Worm (Caenorhabditis elegans) whole organism, L4 larva: ENCODE data around the gene Y105C5A.13.
A peak's percentile ranks its signal among the peaks of the same experiment; 100 is the strongest.
"Not testable (repeated sequence)": the region's sequence is repeated elsewhere in the genome, so short reads cannot be mapped to it uniquely, and the experiment has no call there.

ENCODE experiments used
- D1046.2 ChIP-seq: fragments of 200-800 bp; sonication (Bioruptor generic); IDR thresholded peaks from 2 replicates; pipeline ENCODE4 v1.3.6; 2022; ENCODE audit warnings: missing genetic modification characterization, missing compliant biosample characterization
- R02D3.7 ChIP-seq: fragments of 150-350 bp; sonication (generic microtip); optimal IDR thresholded peaks from 3 replicates; lab custom pipeline; 2014; ENCODE audit warnings: missing biosample characterization, missing genetic modification characterization
- T20F7.1 ChIP-seq: fragments of 200-800 bp; sonication (Bioruptor generic); optimal IDR thresholded peaks from 2 replicates; lab custom pipeline; 2018; ENCODE audit warnings: mild to moderate bottlenecking, missing genetic modification characterization, missing compliant biosample characterization
- T26A8.4 ChIP-seq: fragments of 200-800 bp; sonication (Bioruptor generic); IDR thresholded peaks from 2 replicates; pipeline ENCODE4 v1.3.6; 2022; ENCODE audit warnings: missing genetic modification characterization, missing compliant biosample characterization
- ZK337.2 ChIP-seq: fragments of 200-800 bp; sonication (Bioruptor generic); IDR thresholded peaks from 2 replicates; pipeline ENCODE4 v1.3.6; 2022; ENCODE audit warnings: missing genetic modification reagents, missing genetic modification characterization, missing compliant biosample characterization
- aha-1 ChIP-seq: fragments of 150-350 bp; peaks from one replicate; lab custom pipeline; 2014; ENCODE audit warnings: missing biosample characterization, missing genetic modification characterization
- ama-1 ChIP-seq: fragments of 150-350 bp; optimal IDR thresholded peaks from 2 replicates; lab custom pipeline; 2014; ENCODE audit warnings: inconsistent platforms, mixed read lengths
- ceh-44 ChIP-seq: fragments of 200-800 bp; sonication (Bioruptor generic); IDR thresholded peaks from 2 replicates; pipeline ENCODE4 v1.3.6; 2022; ENCODE audit warnings: missing genetic modification reagents, missing genetic modification characterization, missing compliant biosample characterization
- ceh-62 ChIP-seq: sonication (generic microtip); optimal IDR thresholded peaks from 2 replicates; lab custom pipeline; 2017; ENCODE audit warnings: missing biosample characterization, missing genetic modification characterization
- daf-12 ChIP-seq: fragments of 150-350 bp; optimal IDR thresholded peaks from 2 replicates; lab custom pipeline; 2014; ENCODE audit warnings: missing biosample characterization, missing genetic modification reagents, missing genetic modification characterization
- daf-16 ChIP-seq, 3 experiments: sonication (generic microtip); optimal IDR thresholded peaks; 2 replicates each; lab custom pipeline; 2016 to 2017; ENCODE audit warnings: missing genetic modification characterization in 3 of 3, missing genetic modification reagents in 3 of 3, mild to moderate bottlenecking in 2 of 3, missing compliant biosample characterization in 2 of 3, missing biosample characterization in 1 of 3, moderate library complexity in 1 of 3
- dmd-6 ChIP-seq: fragments of 200-800 bp; sonication (Bioruptor generic); IDR thresholded peaks from 2 replicates; pipeline ENCODE4 v1.3.6; 2022; ENCODE audit warnings: missing genetic modification reagents, missing genetic modification characterization, missing compliant biosample characterization
- dpl-1 ChIP-seq: fragments of 150-350 bp; optimal IDR thresholded peaks from 2 replicates; lab custom pipeline; 2014; ENCODE audit warnings: missing biosample characterization, missing genetic modification reagents, missing genetic modification characterization
- egl-43 ChIP-seq: fragments of 200-800 bp; sonication (Bioruptor generic); IDR thresholded peaks from 2 replicates; pipeline ENCODE4 v1.3.6; 2022; ENCODE audit warnings: missing genetic modification reagents, missing genetic modification characterization, missing compliant biosample characterization
- fkh-10 ChIP-seq: fragments of 150-350 bp; optimal IDR thresholded peaks from 2 replicates; lab custom pipeline; 2014; ENCODE audit warnings: missing biosample characterization, missing genetic modification reagents, missing genetic modification characterization
- hlh-11 ChIP-seq: fragments of 200-800 bp; sonication (Bioruptor generic); optimal IDR thresholded peaks from 2 replicates; lab custom pipeline; 2018; ENCODE audit warnings: mild to moderate bottlenecking, missing genetic modification characterization, missing compliant biosample characterization
- jun-1 ChIP-seq: fragments of 150-350 bp; optimal IDR thresholded peaks from 2 replicates; lab custom pipeline; 2014; ENCODE audit warnings: missing biosample characterization, missing genetic modification reagents, missing genetic modification characterization
- lin-1 ChIP-seq: fragments of 200-800 bp; sonication (Bioruptor generic); IDR thresholded peaks from 2 replicates; pipeline ENCODE4 v1.3.6; 2022; ENCODE audit warnings: missing genetic modification reagents, missing genetic modification characterization, missing compliant biosample characterization
- lin-38 ChIP-seq: fragments of 200-800 bp; sonication (Bioruptor generic); IDR thresholded peaks from 2 replicates; pipeline ENCODE4 v1.3.6; 2022; ENCODE audit warnings: missing genetic modification reagents, missing genetic modification characterization, missing compliant biosample characterization
- lin-39 ChIP-seq: fragments of 150-350 bp; optimal IDR thresholded peaks from 2 replicates; lab custom pipeline; 2014; ENCODE audit warnings: missing biosample characterization, missing genetic modification reagents, missing genetic modification characterization
- lir-3 ChIP-seq: sonication (generic microtip); optimal IDR thresholded peaks from 2 replicates; lab custom pipeline; 2016; ENCODE audit warnings: mild to moderate bottlenecking, missing genetic modification characterization, missing compliant biosample characterization
- lsy-2 ChIP-seq, 2 experiments: fragments of 150-350 bp in 1 of 2; sonication (generic microtip) in 1 of 2; optimal IDR thresholded peaks; 2 replicates each; lab custom pipeline; 2014 to 2017; ENCODE audit warnings: missing biosample characterization in 2 of 2, missing genetic modification characterization in 2 of 2
- mdl-1 ChIP-seq, 2 experiments: fragments of 150-350 bp in 1 of 2; sonication (generic microtip) in 1 of 2; optimal IDR thresholded peaks; 2 replicates each; lab custom pipeline; 2014 to 2017; ENCODE audit warnings: missing biosample characterization in 2 of 2, missing genetic modification characterization in 2 of 2
- mep-1 ChIP-seq: fragments of 150-350 bp; sonication (generic microtip); optimal IDR thresholded peaks from 3 replicates; lab custom pipeline; 2014; ENCODE audit warnings: missing biosample characterization, missing genetic modification characterization
- nhr-102 ChIP-seq: sonication (generic microtip); optimal IDR thresholded peaks from 2 replicates; lab custom pipeline; 2016; ENCODE audit warnings: mild to moderate bottlenecking, missing genetic modification characterization, moderate library complexity, missing compliant biosample characterization
- nhr-25 ChIP-seq: sonication (generic microtip); optimal IDR thresholded peaks from 2 replicates; lab custom pipeline; 2017; ENCODE audit warnings: missing genetic modification characterization, mild to moderate bottlenecking, missing compliant biosample characterization, antibody characterized with exemption, moderate library complexity, borderline replicate concordance; ENCODE audit not compliant: insufficient read depth
- nhr-28 ChIP-seq: fragments of 150-350 bp; optimal IDR thresholded peaks from 2 replicates; lab custom pipeline; 2014; ENCODE audit warnings: missing biosample characterization, missing genetic modification characterization
- nhr-48 ChIP-seq: sonication (generic microtip); optimal IDR thresholded peaks from 2 replicates; lab custom pipeline; 2016; ENCODE audit warnings: mild to moderate bottlenecking, missing genetic modification characterization, missing compliant biosample characterization
- nhr-77 ChIP-seq: fragments of 150-350 bp; optimal IDR thresholded peaks from 2 replicates; lab custom pipeline; 2014; ENCODE audit warnings: missing biosample characterization, missing genetic modification characterization
- pha-4 ChIP-seq, 2 experiments: fragments of 150-350 bp in 1 of 2; fragments of 200-800 bp in 1 of 2; sonication (Bioruptor generic) in 1 of 2; IDR thresholded peaks in 1 of 2; optimal IDR thresholded peaks in 1 of 2; 2 replicates each; pipeline versions ENCODE4 v1.3.6 to Lab custom; 2014 to 2022; ENCODE audit warnings: missing genetic modification characterization in 2 of 2, missing genetic modification reagents in 2 of 2, missing biosample characterization in 1 of 2, missing compliant biosample characterization in 1 of 2
- php-3 ChIP-seq: fragments of 200-800 bp; sonication (Bioruptor generic); IDR thresholded peaks from 2 replicates; pipeline ENCODE4 v1.3.6; 2022; ENCODE audit warnings: missing genetic modification reagents, missing genetic modification characterization, missing compliant biosample characterization
- pqm-1 ChIP-seq: sonication (generic microtip); optimal IDR thresholded peaks from 2 replicates; lab custom pipeline; 2017; ENCODE audit warnings: missing biosample characterization, missing genetic modification characterization
- rbr-2 ChIP-seq: sonication (generic microtip); optimal IDR thresholded peaks from 2 replicates; lab custom pipeline; 2016; ENCODE audit warnings: missing genotype, missing genetic modification characterization, missing compliant biosample characterization
- set-16 ChIP-seq: fragments of 200-800 bp; sonication (Bioruptor generic); IDR thresholded peaks from 2 replicates; pipeline ENCODE4 v1.3.6; 2022; ENCODE audit warnings: missing genetic modification reagents, missing genetic modification characterization, missing compliant biosample characterization
- skn-1 ChIP-seq: fragments of 150-350 bp; optimal IDR thresholded peaks from 2 replicates; lab custom pipeline; 2014; ENCODE audit warnings: missing biosample characterization, missing genetic modification characterization
- snpc-1.2 ChIP-seq: fragments of 200-800 bp; sonication (Bioruptor generic); IDR thresholded peaks from 2 replicates; pipeline ENCODE4 v1.3.6; 2022; ENCODE audit warnings: missing genetic modification reagents, missing genetic modification characterization, missing compliant biosample characterization
- snpc-4 ChIP-seq: fragments of 150-350 bp; optimal IDR thresholded peaks from 2 replicates; lab custom pipeline; 2014; ENCODE audit warnings: missing biosample characterization, missing genetic modification characterization
- unc-130 ChIP-seq: sonication (generic microtip); optimal IDR thresholded peaks from 2 replicates; lab custom pipeline; 2016; ENCODE audit warnings: missing genetic modification reagents, missing genetic modification characterization, missing compliant biosample characterization
- unc-62 ChIP-seq, 3 experiments: fragments of 150-350 bp in 1 of 3; sonication (generic microtip); optimal IDR thresholded peaks in 2 of 3; peaks in 1 of 3; 1 replicate in 1 of 3; 2 replicates in 2 of 3; lab custom pipeline; 2014 to 2017; ENCODE audit warnings: missing biosample characterization in 3 of 3, missing genetic modification characterization in 3 of 3, missing genetic modification reagents in 3 of 3, missing genotype in 1 of 3
- ztf-11 ChIP-seq: fragments of 150-350 bp; optimal IDR thresholded peaks from 2 replicates; lab custom pipeline; 2014; ENCODE audit warnings: missing biosample characterization, missing genetic modification characterization
- ztf-7 ChIP-seq: fragments of 150-350 bp; optimal IDR thresholded peaks from 2 replicates; lab custom pipeline; 2014; ENCODE audit warnings: missing biosample characterization, missing genetic modification characterization

Gene Y105C5A.13

ce11 chrIV:15640852-15641251 lies at the start of gene Y105C5A.13:
Y105C5A.13 (plus strand) TSS chrIV:15641231.
- TF ChIP-seq pqm-1 (tag; lab: Kevin White, UChicago): peak; percentile 88
- peak; percentile 72 for TF ChIP-seq nhr-28 (tag; lab: Kevin White, UChicago)
- TF ChIP-seq dmd-6 (GFP tag; lab: Robert Waterston, UW): peak; percentile 79
- peak; percentile 89 for TF ChIP-seq lin-1 (GFP tag; lab: Robert Waterston, UW)
- no peak for TF ChIP-seq lir-3 (tag; lab: Kevin White, UChicago)
- TF ChIP-seq T20F7.1 (GFP tag; lab: Kevin White, UChicago): no peak
- TF ChIP-seq hlh-11 (tag; lab: Kevin White, UChicago): peak; percentile 39
- no peak for TF ChIP-seq ceh-62 (tag; lab: Kevin White, UChicago)
- no peak for TF ChIP-seq daf-16 (GFP tag; optimal IDR thresholded peaks at IDR 0.05; lab: Kevin White, UChicago)
- TF ChIP-seq daf-16 (tag; optimal IDR thresholded peaks at IDR 0.05; lab: Kevin White, UChicago): peak; percentile 58

- TF ChIP-seq rbr-2 (tag; lab: Kevin White, UChicago) (no peak), aha-1 (tag; lab: Kevin White, UChicago) (peak; percentile 62), unc-62 (GFP tag; optimal IDR thresholded peaks at IDR 0.05 in 1 of 2; lab: Kevin White, UChicago) (peak in 1 of 2 experiments; percentile 83), unc-62 (tag; optimal IDR thresholded peaks at IDR 0.05; lab: Kevin White, UChicago) (no peak), ceh-44 (GFP tag; lab: Robert Waterston, UW) (no peak)
Observed at ce11 chrIV:15591975-15592374, 49.1 kb upstream of the Y105C5A.13 start.

- TF ChIP-seq daf-16 (GFP tag; optimal IDR thresholded peaks at IDR 0.05; lab: Kevin White, UChicago) (no peak), daf-16 (tag; optimal IDR thresholded peaks at IDR 0.05; lab: Kevin White, UChicago) (peak; percentile 50), pqm-1 (tag; lab: Kevin White, UChicago) (peak; percentile 51), ztf-7 (tag; lab: Kevin White, UChicago) (no peak), nhr-28 (tag; lab: Kevin White, UChicago) (peak; percentile 55)
Observed at ce11 chrIV:15593078-15593477, 48.0 kb upstream of the Y105C5A.13 start.

- TF ChIP-seq mep-1 (tag; lab: Kevin White, UChicago); ama-1 (lab: Kevin White, UChicago); fkh-10 (GFP tag; lab: Kevin White, UChicago): not testable (repeated sequence)
- TF ChIP-seq, all 104 proteins: peak for 0; not testable (repeated sequence) for 104
Observed at ce11 chrIV:15594935-15595620, 46.0 kb upstream of the Y105C5A.13 start, which contains the start of the genes pqn-78 and pqn-79. pqn-78 (minus strand) TSS chrIV:15595035. pqn-79 (plus strand) TSS chrIV:15595570.

- no peak for TF ChIP-seq dpl-1 (GFP tag; lab: Kevin White, UChicago)
- no peak for TF ChIP-seq nhr-77 (tag; lab: Kevin White, UChicago)
- no peak for TF ChIP-seq skn-1
- TF ChIP-seq mdl-1 (tag; optimal IDR thresholded peaks at IDR 0.05; lab: Kevin White, UChicago): no peak
- TF ChIP-seq R02D3.7 (tag; lab: Kevin White, UChicago): no peak
- TF ChIP-seq php-3 (GFP tag; lab: Robert Waterston, UW): no peak
- TF ChIP-seq snpc-4 (tag; lab: Kevin White, UChicago): peak; percentile 74
- TF ChIP-seq jun-1 (tag; lab: Kevin White, UChicago): no peak
- no peak for TF ChIP-seq nhr-48 (tag; lab: Kevin White, UChicago)
- no peak for TF ChIP-seq unc-130
- peak; percentile 98 for TF ChIP-seq snpc-1.2 (GFP tag; lab: Robert Waterston, UW)
- no peak for TF ChIP-seq aha-1 (tag; lab: Kevin White, UChicago)
- TF ChIP-seq lin-38 (GFP tag; lab: Robert Waterston, UW): peak; percentile 43
- TF ChIP-seq pha-4 (GFP tag; IDR thresholded peaks at IDR 0.05; lab: Robert Waterston, UW): peak; percentile 44; the same call in 1 of the 2 replicates
- TF ChIP-seq pha-4 (tag; optimal IDR thresholded peaks at IDR 0.05; lab: Kevin White, UChicago): no peak
- TF ChIP-seq nhr-25 (tag; lab: Kevin White, UChicago): no peak
- TF ChIP-seq D1046.2 (GFP tag; lab: Robert Waterston, UW): no peak
- no peak for TF ChIP-seq ztf-11 (tag; lab: Kevin White, UChicago)
- no peak for TF ChIP-seq ZK337.2 (GFP tag; lab: Robert Waterston, UW)
- no peak for TF ChIP-seq daf-12
- no peak for TF ChIP-seq nhr-102
- TF ChIP-seq lsy-2 (tag; optimal IDR thresholded peaks at IDR 0.05; lab: Kevin White, UChicago): no peak
- no peak for TF ChIP-seq set-16 (GFP tag; lab: Robert Waterston, UW)
- TF ChIP-seq T26A8.4 (GFP tag; lab: Robert Waterston, UW): no peak
- no peak for TF ChIP-seq lin-39 (tag; lab: Kevin White, UChicago)
- no peak for TF ChIP-seq egl-43 (GFP tag; lab: Robert Waterston, UW)
Observed at ce11 chrIV:15604194-15604593, 36.8 kb upstream of the Y105C5A.13 start.
